Fruit fly (Drosophila melanogaster): ENCODE data around the gene Gr61a.

DNA sequence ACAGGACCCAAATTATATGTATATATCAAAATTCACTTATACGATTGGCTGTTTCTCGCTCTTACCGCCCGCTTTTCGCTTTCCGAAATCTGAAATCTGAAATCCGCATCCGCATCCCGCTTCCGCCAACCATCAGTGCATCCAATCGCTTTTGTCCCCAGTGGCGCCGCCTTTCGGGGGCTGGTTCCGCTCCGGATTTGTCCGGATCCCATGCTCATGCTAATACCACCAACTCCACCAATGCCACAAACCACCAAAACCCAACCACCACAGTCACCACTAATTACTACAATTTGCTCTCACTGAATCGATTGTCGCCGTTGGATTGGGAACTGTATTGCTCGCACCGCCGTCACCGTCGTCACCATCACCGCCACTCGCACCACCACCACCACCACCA is 27.5 kb downstream of the Gr61a start:
- TF ChIP-seq pan (optimal IDR thresholded peaks at IDR 0.05) (no peak), usp (GFP tag; optimal IDR thresholded peaks at IDR 0.05) (no peak), psq (optimal IDR thresholded peaks at IDR 0.05) (no peak), Dll (optimal IDR thresholded peaks at IDR 0.05) (no peak)

All from whole organism.